Fruit fly (Drosophila melanogaster): ENCODE data around the gene Pcp.
A peak's percentile ranks its signal among the peaks of the same experiment; 100 is the strongest.

- peak; percentile 77 for TF ChIP-seq dsf (GFP tag; optimal IDR thresholded peaks at IDR 0.05; ENCODE audit: borderline replicate concordance)
- no peak for TF ChIP-seq CrebA (GFP tag; optimal IDR thresholded peaks at IDR 0.05; ENCODE audit: borderline replicate concordance)
- peak; percentile 23 for TF ChIP-seq psq (GFP tag; optimal IDR thresholded peaks at IDR 0.05)
- peak; percentile 59 for TF ChIP-seq ey (GFP tag; optimal IDR thresholded peaks at IDR 0.05)
- peak; percentile 45 for TF ChIP-seq fru (GFP tag; optimal IDR thresholded peaks at IDR 0.05)
- TF ChIP-seq Abd-B (GFP tag; optimal IDR thresholded peaks at IDR 0.05) = no peak
- peak; percentile 46 for TF ChIP-seq Sp1 (GFP tag; optimal IDR thresholded peaks at IDR 0.05)
- no peak for TF ChIP-seq CG9705 (GFP tag; optimal IDR thresholded peaks at IDR 0.05)
These were observed 11.1 kb downstream of the Pcp start, which contains the start of the genes Rab30 and Caper for dm6 chr2L:7032517-7032951.
